Worm (Caenorhabditis elegans): ENCODE data around the gene F43C9.1.
A peak's percentile ranks its signal among the peaks of the same experiment; 100 is the strongest.

F43C9.1 gene

ce11 chrX:4788958-4789357, 4.1 kb upstream of the F43C9.1 start:
- TF ChIP-seq ttx-3 (tag; optimal IDR thresholded peaks at IDR 0.05) (no peak), nhr-232 (tag; optimal IDR thresholded peaks at IDR 0.05) (peak; percentile 44), elt-2 (tag; optimal IDR thresholded peaks at IDR 0.05) (peak; percentile 60), unc-3 (GFP tag; conservative IDR thresholded peaks at IDR 0.05) (peak; percentile 47; the same call in 1 of the 2 replicates), unc-3 (tag; optimal IDR thresholded peaks at IDR 0.05) (no peak), fkh-6 (tag; optimal IDR thresholded peaks at IDR 0.05) (no peak), eyg-1 (tag; optimal IDR thresholded peaks at IDR 0.05) (no peak), pha-4 (tag; optimal IDR thresholded peaks at IDR 0.05) (no peak), ahr-1 (tag; optimal IDR thresholded peaks at IDR 0.05) (peak; percentile 38), gmeb-2 (tag; optimal IDR thresholded peaks at IDR 0.05) (no peak), ceh-9 (tag; optimal IDR thresholded peaks at IDR 0.05) (no peak), nhr-11 (tag; optimal IDR thresholded peaks at IDR 0.05) (no peak), ztf-16 (tag; optimal IDR thresholded peaks at IDR 0.05) (no peak), ceh-31 (tag; optimal IDR thresholded peaks at IDR 0.05) (no peak), syd-9 (tag; optimal IDR thresholded peaks at IDR 0.05) (no peak), fax-1 (tag; optimal IDR thresholded peaks at IDR 0.05) (peak; percentile 21), elt-4 (tag; optimal IDR thresholded peaks at IDR 0.05) (no peak), unc-55 (GFP tag; optimal IDR thresholded peaks at IDR 0.05) (no peak), sdc-2 (tag; optimal IDR thresholded peaks at IDR 0.05) (peak; percentile 31), K02D7.2 (tag; optimal IDR thresholded peaks at IDR 0.05) (no peak), ceh-6 (GFP tag; optimal IDR thresholded peaks at IDR 0.05) (peak; percentile 69), tbx-2 (tag; optimal IDR thresholded peaks at IDR 0.05) (peak; percentile 54), odd-2 (tag; optimal IDR thresholded peaks at IDR 0.05) (peak; percentile 31), pqm-1 (tag; optimal IDR thresholded peaks at IDR 0.05) (no peak), che-1 (tag; optimal IDR thresholded peaks at IDR 0.05) (peak; percentile 50), ceh-18 (tag; optimal IDR thresholded peaks at IDR 0.05) (peak; percentile 19), sox-2 (GFP tag; IDR thresholded peaks at IDR 0.05) (peak; percentile 3; the same call in 1 of the 2 replicates), lin-11 (tag; optimal IDR thresholded peaks at IDR 0.05) (no peak), hlh-13 (GFP tag; optimal IDR thresholded peaks at IDR 0.05) (no peak), lim-6 (tag; optimal IDR thresholded peaks at IDR 0.05) (no peak), pat-9 (tag; optimal IDR thresholded peaks at IDR 0.05) (peak; percentile 18), ceh-2 (tag; optimal IDR thresholded peaks at IDR 0.05) (no peak), hlh-30 (tag; optimal IDR thresholded peaks at IDR 0.05; ENCODE audit: insufficient read depth) (no peak), ceh-22 (tag; optimal IDR thresholded peaks at IDR 0.05) (no peak), ceh-24 (tag; optimal IDR thresholded peaks at IDR 0.05) (no peak), ceh-30 (tag; optimal IDR thresholded peaks at IDR 0.05) (no peak), pag-3 (tag; optimal IDR thresholded peaks at IDR 0.05; ENCODE audit: borderline replicate concordance) (no peak), hlh-8 (tag; optimal IDR thresholded peaks at IDR 0.05) (no peak), tbx-7 (tag; optimal IDR thresholded peaks at IDR 0.05) (no peak), C08G9.2 (tag; optimal IDR thresholded peaks at IDR 0.05) (no peak), pax-1 (tag; optimal IDR thresholded peaks at IDR 0.05) (no peak), C38D4.7 (GFP tag; optimal IDR thresholded peaks at IDR 0.05) (peak; percentile 51), dve-1 (tag; optimal IDR thresholded peaks at IDR 0.05) (peak; percentile 52), rnt-1 (tag; optimal IDR thresholded peaks at IDR 0.05) (no peak), K09A11.1 (tag; optimal IDR thresholded peaks at IDR 0.05; ENCODE audit: insufficient read depth) (peak; percentile 60), nfya-1 (tag; optimal IDR thresholded peaks at IDR 0.05) (no peak), pha-2 (tag; optimal IDR thresholded peaks at IDR 0.05) (no peak), F13H6.1 (tag; optimal IDR thresholded peaks at IDR 0.05) (no peak)

Measured in whole organism, late embryonic.